Fruit fly (Drosophila melanogaster) S2 (cell line): Measurements from ENCODE around the gene Surf1.

Experiments
- CG8478 ChIP-seq: fragments of >200 bp; optimal IDR thresholded peaks from 2 replicates; lab custom pipeline; 2018
- CTCF ChIP-seq, 2 experiments: fragments of >200 bp; optimal IDR thresholded peaks; 2 replicates each; lab custom pipeline; 2018

The Surf1 gene

dm6 chr3L:6957753-6958420 lies at the start of gene Surf1, which contains the start of gene Uqcc1:
TSS of gene Surf1 (plus strand) at chr3L:6958346.
TSS of gene Uqcc1 (minus strand) at chr3L:6958108.
- TF ChIP-seq CG8478 = no peak
- TF ChIP-seq CTCF (optimal IDR thresholded peaks at IDR 0.05; lab: Kevin White, UChicago) = no peak

dm6 chr3L:6911219-6911618 lies 46.9 kb upstream of the Surf1 start:
- TF ChIP-seq CTCF (optimal IDR thresholded peaks at IDR 0.05; lab: Kevin White, UChicago) (no peak), CG8478 (no peak)

- no peak for TF ChIP-seq CTCF (optimal IDR thresholded peaks at IDR 0.05; lab: Kevin White, UChicago)
- TF ChIP-seq CG8478 = no peak
Observed at dm6 chr3L:6913823-6914222, 44.3 kb upstream of the Surf1 start.

- TF ChIP-seq CTCF (optimal IDR thresholded peaks at IDR 0.05; lab: Kevin White, UChicago) = no peak
- TF ChIP-seq CG8478 = no peak
Observed at dm6 chr3L:6914776-6915175, 43.4 kb upstream of the Surf1 start, which contains the start of gene Prat2. TSS of gene Prat2 (minus strand) at chr3L:6914876.

dm6 chr3L:6919213-6919612 lies 38.9 kb upstream of the Surf1 start:
- TF ChIP-seq CTCF (optimal IDR thresholded peaks at IDR 0.05; lab: Kevin White, UChicago) (no peak), CG8478 (no peak)

dm6 chr3L:6925843-6926242 lies 32.3 kb upstream of the Surf1 start:
- TF ChIP-seq CG8478 = no peak
- peak in 1 of 2 experiments; percentile 28 for TF ChIP-seq CTCF (optimal IDR thresholded peaks at IDR 0.05; lab: Kevin White, UChicago)

dm6 chr3L:6931850-6932249 lies 26.3 kb upstream of the Surf1 start, which contains the start of gene CG45413:
TSS of gene CG45413 (minus strand) at chr3L:6931950.
- TF ChIP-seq CTCF (optimal IDR thresholded peaks at IDR 0.05; lab: Kevin White, UChicago) = no peak
- no peak for TF ChIP-seq CG8478

dm6 chr3L:6932626-6933025 lies 25.5 kb upstream of the Surf1 start, which contains the start of gene CG14820:
TSS of gene CG14820 (plus strand) at chr3L:6932926.
- no peak for TF ChIP-seq CG8478
- TF ChIP-seq CTCF (optimal IDR thresholded peaks at IDR 0.05; lab: Kevin White, UChicago) = no peak

dm6 chr3L:6934799-6935318 lies 23.3 kb upstream of the Surf1 start:
- TF ChIP-seq CG8478 (no peak), CTCF (optimal IDR thresholded peaks at IDR 0.05; lab: Kevin White, UChicago) (no peak)

- TF ChIP-seq CTCF (optimal IDR thresholded peaks at IDR 0.05; lab: Kevin White, UChicago) = peak in 1 of 2 experiments; percentile 31
- no peak for TF ChIP-seq CG8478
Observed at dm6 chr3L:6942103-6942830, 15.9 kb upstream of the Surf1 start.

dm6 chr3L:6942831-6943114 lies 15.4 kb upstream of the Surf1 start, which contains the start of gene tow:
TSS of gene tow (plus strand) at chr3L:6942856.
- TF ChIP-seq CG8478 (no peak), CTCF (optimal IDR thresholded peaks at IDR 0.05; lab: Kevin White, UChicago) (no peak)

- TF ChIP-seq CG8478 = no peak
- TF ChIP-seq CTCF (optimal IDR thresholded peaks at IDR 0.05; lab: Kevin White, UChicago) = no peak
Observed at dm6 chr3L:6943204-6943947, 14.8 kb upstream of the Surf1 start.

dm6 chr3L:6943948-6944319 lies 14.2 kb upstream of the Surf1 start:
- no peak for TF ChIP-seq CG8478
- TF ChIP-seq CTCF (optimal IDR thresholded peaks at IDR 0.05; lab: Kevin White, UChicago) = no peak

- TF ChIP-seq CTCF (optimal IDR thresholded peaks at IDR 0.05; lab: Kevin White, UChicago) (no peak), CG8478 (no peak)
Observed at dm6 chr3L:6945357-6945756, 12.8 kb upstream of the Surf1 start.

- TF ChIP-seq CG8478 (no peak), CTCF (optimal IDR thresholded peaks at IDR 0.05; lab: Kevin White, UChicago) (no peak)
Observed at dm6 chr3L:6947188-6947971, 10.8 kb upstream of the Surf1 start.
